Worm (Caenorhabditis elegans): ENCODE data around the gene lelo-3.

lelo-3 gene

ce11 chrX:6057580-6058305 lies 35.4 kb upstream of the lelo-3 start, which contains the start of gene gln-1:
Gene gln-1, plus strand, starts transcription at chrX:6058255.
- TF ChIP-seq ref-2 (tag; optimal IDR thresholded peaks at IDR 0.05), result peak; percentile 5
- no peak for TF ChIP-seq nhr-11 (tag; optimal IDR thresholded peaks at IDR 0.05)
- TF ChIP-seq hlh-15 (tag; optimal IDR thresholded peaks at IDR 0.05), result no peak
- TF ChIP-seq F13H6.1 (tag; optimal IDR thresholded peaks at IDR 0.05), result no peak
- TF ChIP-seq rnt-1 (tag; optimal IDR thresholded peaks at IDR 0.05), result peak; percentile 64
- TF ChIP-seq ceh-18 (tag; optimal IDR thresholded peaks at IDR 0.05), result no peak
- TF ChIP-seq C38D4.7 (GFP tag; optimal IDR thresholded peaks at IDR 0.05), result no peak

- TF ChIP-seq ceh-45 (GFP tag; IDR thresholded peaks at IDR 0.05) (no peak), che-1 (tag; optimal IDR thresholded peaks at IDR 0.05) (no peak), nhr-232 (tag; optimal IDR thresholded peaks at IDR 0.05) (no peak), elt-2 (tag; optimal IDR thresholded peaks at IDR 0.05) (no peak), dve-1 (tag; optimal IDR thresholded peaks at IDR 0.05) (no peak), T23F11.4 (GFP tag; optimal IDR thresholded peaks at IDR 0.05) (no peak)
Observed at ce11 chrX:6052744-6053143, 30.4 kb upstream of the lelo-3 start, which contains the start of gene C45B2.6. Gene C45B2.6, plus strand, starts transcription at chrX:6052879.

ce11 chrX:6050849-6051248 lies 28.5 kb upstream of the lelo-3 start:
- no peak for TF ChIP-seq K02D7.2 (tag; optimal IDR thresholded peaks at IDR 0.05)
- no peak for TF ChIP-seq tbx-7 (tag; optimal IDR thresholded peaks at IDR 0.05)
- no peak for TF ChIP-seq hlh-8 (tag; optimal IDR thresholded peaks at IDR 0.05)
- TF ChIP-seq pros-1 (tag; optimal IDR thresholded peaks at IDR 0.05), result no peak
- no peak for TF ChIP-seq ceh-24 (tag; optimal IDR thresholded peaks at IDR 0.05)
- no peak for TF ChIP-seq unc-86 (tag; optimal IDR thresholded peaks at IDR 0.05)

ce11 chrX:6050078-6050477 lies 27.7 kb upstream of the lelo-3 start:
- TF ChIP-seq ceh-48 (tag; optimal IDR thresholded peaks at IDR 0.05) (no peak), ceh-31 (tag; optimal IDR thresholded peaks at IDR 0.05) (no peak), odd-2 (tag; optimal IDR thresholded peaks at IDR 0.05) (no peak), ceh-2 (tag; optimal IDR thresholded peaks at IDR 0.05) (no peak), rnt-1 (tag; optimal IDR thresholded peaks at IDR 0.05) (peak; percentile 5), fkh-6 (tag; optimal IDR thresholded peaks at IDR 0.05) (no peak), unc-55 (GFP tag; optimal IDR thresholded peaks at IDR 0.05) (no peak), nhr-232 (tag; optimal IDR thresholded peaks at IDR 0.05) (no peak), lin-11 (tag; optimal IDR thresholded peaks at IDR 0.05) (no peak), syd-9 (tag; optimal IDR thresholded peaks at IDR 0.05) (no peak), fax-1 (tag; optimal IDR thresholded peaks at IDR 0.05) (no peak), eyg-1 (tag; optimal IDR thresholded peaks at IDR 0.05) (no peak), ceh-45 (GFP tag; IDR thresholded peaks at IDR 0.05) (no peak), elt-2 (tag; optimal IDR thresholded peaks at IDR 0.05) (peak; percentile 76), mec-3 (tag; optimal IDR thresholded peaks at IDR 0.05; ENCODE audit: borderline replicate concordance) (no peak)

ce11 chrX:6048508-6048907 lies 26.1 kb upstream of the lelo-3 start, which contains the start of gene pak-1:
Gene pak-1, minus strand, starts transcription at chrX:6048608.
- TF ChIP-seq dmd-4 (tag; optimal IDR thresholded peaks at IDR 0.05; ENCODE audit: borderline replicate concordance) (no peak), ahr-1 (tag; optimal IDR thresholded peaks at IDR 0.05) (no peak), ceh-19 (GFP tag; optimal IDR thresholded peaks at IDR 0.05) (no peak), nfya-1 (tag; optimal IDR thresholded peaks at IDR 0.05) (no peak), pqm-1 (tag; optimal IDR thresholded peaks at IDR 0.05) (no peak), K09A11.1 (tag; optimal IDR thresholded peaks at IDR 0.05; ENCODE audit: insufficient read depth) (no peak), zip-5 (tag; optimal IDR thresholded peaks at IDR 0.05) (no peak), ets-4 (tag; optimal IDR thresholded peaks at IDR 0.05) (no peak), F13H6.1 (tag; optimal IDR thresholded peaks at IDR 0.05) (no peak), hlh-13 (GFP tag; optimal IDR thresholded peaks at IDR 0.05) (no peak)
